Fruit fly (Drosophila melanogaster): ENCODE data around the gene Irp-1A.

DNA sequence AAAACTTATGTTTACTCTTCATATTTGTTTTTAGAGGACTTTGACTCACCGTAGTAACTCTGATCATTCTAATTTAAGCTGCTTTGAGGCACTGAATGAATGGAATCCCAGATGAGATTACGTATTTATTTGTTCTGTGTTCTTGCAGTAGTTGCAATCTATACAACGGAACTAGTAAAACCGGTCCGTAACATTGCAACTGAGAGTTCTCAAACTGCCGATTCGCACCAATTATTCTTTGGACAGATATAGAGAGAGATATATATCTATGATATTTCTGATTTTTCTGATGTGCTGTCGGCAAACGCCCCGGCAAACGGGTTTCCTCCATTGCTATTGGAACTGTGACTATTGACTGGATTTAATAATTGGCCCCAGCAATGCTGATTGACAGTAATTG is 43.2 kb upstream of the Irp-1A start, which contains the start of gene CG13841:
- TF ChIP-seq CG32006 (GFP tag; optimal IDR thresholded peaks at IDR 0.05) = no peak
- no peak for TF ChIP-seq lz (GFP tag; optimal IDR thresholded peaks at IDR 0.05)
- TF ChIP-seq Blimp-1 (GFP tag; optimal IDR thresholded peaks at IDR 0.05) = no peak
- no peak for TF ChIP-seq cyc (GFP tag; optimal IDR thresholded peaks at IDR 0.05)
- TF ChIP-seq Ets21C (GFP tag; optimal IDR thresholded peaks at IDR 0.05) = no peak
